Fruit fly (Drosophila melanogaster) whole organism, embryonic: Measurements from ENCODE around the gene Hf.

Experiments
- B-H2 ChIP-seq: fragments of 200-800 bp; sonication (Bioruptor generic); optimal IDR thresholded peaks from 2 replicates; lab custom pipeline; 2018; ENCODE audit warnings: missing biosample characterization, mild to moderate bottlenecking, missing genetic modification characterization
- CG11093 ChIP-seq: fragments of 200-800 bp; sonication (Bioruptor generic); IDR thresholded peaks from 3 replicates; pipeline ENCODE4 v1.3.6; 2022; ENCODE audit warnings: missing biosample characterization, missing genetic modification characterization
- CG11398 ChIP-seq: fragments of 200-800 bp; sonication (Bioruptor generic); optimal IDR thresholded peaks from 2 replicates; lab custom pipeline; 2016; ENCODE audit warnings: missing biosample characterization, missing genetic modification characterization
- CG12219 ChIP-seq: fragments of 200-800 bp; sonication (Bioruptor generic); optimal IDR thresholded peaks from 3 replicates; lab custom pipeline; 2018; ENCODE audit warnings: missing biosample characterization, mild to moderate bottlenecking, missing genetic modification characterization
- CG12744 ChIP-seq: fragments of 200-800 bp; sonication (Bioruptor generic); optimal IDR thresholded peaks from 2 replicates; lab custom pipeline; 2016; ENCODE audit warnings: missing biosample characterization, missing genetic modification characterization
- CG13287 ChIP-seq: fragments of 200-800 bp; sonication (Bioruptor generic); IDR thresholded peaks from 2 replicates; pipeline ENCODE4 v1.3.6; 2022; ENCODE audit warnings: missing biosample characterization, missing genetic modification characterization; ENCODE audit not compliant: partially characterized antibody
- CG14667 ChIP-seq: fragments of 200-800 bp; sonication (Bioruptor generic); IDR thresholded peaks from 2 replicates; pipeline ENCODE4 v1.3.6; 2022; ENCODE audit warnings: missing biosample characterization, missing genetic modification characterization
- CG14710 ChIP-seq: fragments of 200-800 bp; sonication (Bioruptor generic); optimal IDR thresholded peaks from 3 replicates; lab custom pipeline; 2019; ENCODE audit warnings: missing biosample characterization, mild to moderate bottlenecking, missing genetic modification characterization, moderate library complexity
- CG17359 ChIP-seq: fragments of 200-800 bp; sonication (Bioruptor generic); optimal IDR thresholded peaks from 3 replicates; lab custom pipeline; 2018; ENCODE audit warnings: missing biosample characterization, mild to moderate bottlenecking, missing genetic modification characterization, moderate library complexity
- CG17829 ChIP-seq: fragments of 200-800 bp; optimal IDR thresholded peaks from 2 replicates; lab custom pipeline; 2019; ENCODE audit warnings: missing biosample characterization, mild to moderate bottlenecking, missing genetic modification characterization, moderate library complexity
- CG30020 ChIP-seq: fragments of 200-800 bp; optimal IDR thresholded peaks from 2 replicates; lab custom pipeline; 2019; ENCODE audit warnings: missing biosample characterization, mild to moderate bottlenecking, missing genetic modification characterization, moderate library complexity
- CG33557 ChIP-seq: fragments of 200-800 bp; sonication (Bioruptor generic); optimal IDR thresholded peaks from 2 replicates; lab custom pipeline; 2019; ENCODE audit warnings: missing biosample characterization, mild to moderate bottlenecking, missing genetic modification characterization, moderate library complexity
- CG6254 ChIP-seq: fragments of 200-800 bp; sonication (Bioruptor generic); optimal IDR thresholded peaks from 3 replicates; lab custom pipeline; 2017; ENCODE audit warnings: mild to moderate bottlenecking, missing biosample characterization, missing genetic modification reagents, missing genetic modification characterization
- CG7357 ChIP-seq: fragments of 200-800 bp; sonication (Bioruptor generic); IDR thresholded peaks from 3 replicates; pipeline ENCODE4 v1.3.6; 2022; ENCODE audit warnings: missing biosample characterization, missing genetic modification characterization
- CG7963 ChIP-seq: fragments of 200-800 bp; sonication (Bioruptor generic); IDR thresholded peaks from 3 replicates; pipeline ENCODE4 v1.3.6; 2022; ENCODE audit warnings: missing biosample characterization, missing genetic modification characterization; ENCODE audit not compliant: partially characterized antibody
- CG9797 ChIP-seq: fragments of 200-800 bp; sonication (Bioruptor generic); optimal IDR thresholded peaks from 3 replicates; lab custom pipeline; 2018; ENCODE audit warnings: missing biosample characterization, mild to moderate bottlenecking, missing genetic modification characterization
- D ChIP-seq, 2 experiments: fragments of 200-800 bp in 1 of 2; fragments of >200 bp in 1 of 2; sonication (Bioruptor generic) in 1 of 2; optimal IDR thresholded peaks; 2 replicates in 1 of 2; 3 replicates in 1 of 2; lab custom pipeline; 2017; ENCODE audit warnings: mild to moderate bottlenecking in 1 of 2, missing biosample characterization in 1 of 2, missing genetic modification characterization in 1 of 2, missing genetic modification reagents in 1 of 2
- Dek ChIP-seq: fragments of 200-800 bp; sonication (Bioruptor generic); optimal IDR thresholded peaks from 3 replicates; lab custom pipeline; 2019; ENCODE audit warnings: missing biosample characterization, mild to moderate bottlenecking, missing genetic modification characterization, moderate library complexity
- Dll ChIP-seq: fragments of 200-800 bp; sonication (Bioruptor generic); IDR thresholded peaks from 4 replicates; pipeline ENCODE4 v1.3.6; 2022; ENCODE audit warnings: missing biosample characterization, missing genetic modification characterization; ENCODE audit not compliant: partially characterized antibody
- Dp ChIP-seq: fragments of 200-800 bp; sonication (Bioruptor generic); optimal IDR thresholded peaks from 2 replicates; lab custom pipeline; 2018; ENCODE audit warnings: missing biosample characterization, mild to moderate bottlenecking, missing genetic modification characterization, moderate library complexity
- Drgx ChIP-seq: fragments of 200-800 bp; sonication (Bioruptor generic); IDR thresholded peaks from 2 replicates; pipeline ENCODE4 v1.3.6; 2022; ENCODE audit warnings: missing biosample characterization, missing genetic modification characterization
- E2f2 ChIP-seq: fragments of 200-800 bp; sonication (Bioruptor generic); IDR thresholded peaks from 2 replicates; pipeline ENCODE4 v1.3.6; 2022; ENCODE audit warnings: missing biosample characterization, missing genetic modification characterization
- HmgZ ChIP-seq: fragments of 200-800 bp; sonication (Bioruptor generic); optimal IDR thresholded peaks from 2 replicates; lab custom pipeline; 2018; ENCODE audit warnings: missing biosample characterization, mild to moderate bottlenecking, missing genetic modification characterization
- MESR4 ChIP-seq: fragments of 200-800 bp; sonication (Bioruptor generic); optimal IDR thresholded peaks from 2 replicates; lab custom pipeline; 2018; ENCODE audit warnings: missing biosample characterization, mild to moderate bottlenecking, missing genetic modification characterization, moderate library complexity
- Oli ChIP-seq: fragments of 200-800 bp; sonication (Bioruptor generic); optimal IDR thresholded peaks from 2 replicates; lab custom pipeline; 2018; ENCODE audit warnings: missing biosample characterization, mild to moderate bottlenecking, missing genetic modification characterization, moderate library complexity
- Opbp ChIP-seq: fragments of 200-800 bp; sonication (Bioruptor generic); IDR thresholded peaks from 3 replicates; pipeline ENCODE4 v1.3.6; 2022; ENCODE audit warnings: missing biosample characterization, missing genetic modification characterization; ENCODE audit not compliant: partially characterized antibody
- Ptx1 ChIP-seq: fragments of 200-800 bp; sonication (Bioruptor generic); IDR thresholded peaks from 2 replicates; pipeline ENCODE4 v1.3.6; 2022; ENCODE audit warnings: missing biosample characterization, missing genetic modification characterization
- ab ChIP-seq: fragments of 200-800 bp; sonication (Bioruptor generic); optimal IDR thresholded peaks from 2 replicates; lab custom pipeline; 2016; ENCODE audit warnings: missing biosample characterization, missing genetic modification characterization
- amos ChIP-seq: fragments of 200-800 bp; sonication (Bioruptor generic); IDR thresholded peaks from 2 replicates; pipeline ENCODE4 v1.3.6; 2022; ENCODE audit warnings: missing biosample characterization, missing genetic modification characterization; ENCODE audit not compliant: partially characterized antibody
- ara ChIP-seq: fragments of 200-800 bp; sonication (Bioruptor generic); IDR thresholded peaks from 2 replicates; pipeline ENCODE4 v1.3.6; 2022; ENCODE audit warnings: missing biosample characterization, missing genetic modification characterization
- eve ChIP-seq, 2 experiments: fragments of >200 bp; optimal IDR thresholded peaks; 2 replicates each; lab custom pipeline; 2017; ENCODE audit warnings: missing biosample characterization in 2 of 2, missing genetic modification characterization in 2 of 2
- fd64A ChIP-seq: fragments of 200-800 bp; sonication (Bioruptor generic); optimal IDR thresholded peaks from 3 replicates; lab custom pipeline; 2018; ENCODE audit warnings: missing biosample characterization, mild to moderate bottlenecking, missing genetic modification characterization
- hbn ChIP-seq: fragments of 200-800 bp; sonication (Bioruptor generic); IDR thresholded peaks from 2 replicates; pipeline ENCODE4 v1.3.6; 2022; ENCODE audit warnings: missing biosample characterization, missing genetic modification characterization; ENCODE audit not compliant: partially characterized antibody
- hkb ChIP-seq, 2 experiments: fragments of 200-800 bp in 1 of 2; fragments of >200 bp in 1 of 2; sonication (Bioruptor generic) in 1 of 2; IDR thresholded peaks in 1 of 2; optimal IDR thresholded peaks in 1 of 2; 2 replicates each; pipeline versions ENCODE4 v1.3.6 to Lab custom; 2017 to 2022; ENCODE audit warnings: missing biosample characterization in 1 of 2, missing genetic modification characterization in 1 of 2
- knrl ChIP-seq: fragments of 200-800 bp; sonication (Bioruptor generic); IDR thresholded peaks from 3 replicates; pipeline ENCODE4 v1.3.6; 2022; ENCODE audit warnings: missing biosample characterization, missing genetic modification characterization; ENCODE audit not compliant: partially characterized antibody
- mirr ChIP-seq: fragments of 200-800 bp; sonication (Bioruptor generic); optimal IDR thresholded peaks from 3 replicates; lab custom pipeline; 2018; ENCODE audit warnings: missing biosample characterization, mild to moderate bottlenecking, missing genetic modification characterization
- nmo ChIP-seq: fragments of 200-800 bp; sonication (Bioruptor generic); optimal IDR thresholded peaks from 2 replicates; lab custom pipeline; 2018; ENCODE audit warnings: missing biosample characterization, mild to moderate bottlenecking, missing genetic modification characterization, moderate library complexity
- pan ChIP-seq, 4 experiments: fragments of >200 bp in 3 of 4; fragments of 200-800 bp in 1 of 4; sonication (Bioruptor generic) in 1 of 4; optimal IDR thresholded peaks in 3 of 4; IDR thresholded peaks in 1 of 4; 2 replicates each; pipeline versions ENCODE4 v1.3.6 to Lab custom; 2017 to 2022; ENCODE audit warnings: missing biosample characterization in 2 of 4, missing genetic modification characterization in 2 of 4, mixed read lengths in 1 of 4
- pfk ChIP-seq: fragments of 200-800 bp; sonication (Bioruptor generic); optimal IDR thresholded peaks from 2 replicates; lab custom pipeline; 2018; ENCODE audit warnings: missing biosample characterization, mild to moderate bottlenecking, missing genetic modification characterization, moderate library complexity
- phol ChIP-seq: fragments of 200-800 bp; sonication (Bioruptor generic); optimal IDR thresholded peaks from 3 replicates; lab custom pipeline; 2018; ENCODE audit warnings: missing biosample characterization, mild to moderate bottlenecking, missing genetic modification characterization, moderate library complexity
- pita ChIP-seq: fragments of 200-800 bp; sonication (Bioruptor generic); optimal IDR thresholded peaks from 2 replicates; lab custom pipeline; 2017; ENCODE audit warnings: missing biosample characterization, mild to moderate bottlenecking, missing genetic modification characterization
- sens ChIP-seq: fragments of 200-800 bp; sonication (Bioruptor generic); peaks from one replicate; lab custom pipeline; 2016; ENCODE audit warnings: missing biosample characterization, missing genetic modification characterization
- sug ChIP-seq: fragments of 200-800 bp; optimal IDR thresholded peaks from 2 replicates; lab custom pipeline; 2019; ENCODE audit warnings: missing biosample characterization, mild to moderate bottlenecking, missing genetic modification characterization, moderate library complexity
- tll ChIP-seq, 2 experiments: fragments of 200-800 bp in 1 of 2; fragments of >200 bp in 1 of 2; sonication (Bioruptor generic) in 1 of 2; optimal IDR thresholded peaks; 2 replicates each; lab custom pipeline; 2017 to 2019; ENCODE audit warnings: missing biosample characterization in 2 of 2, missing genetic modification characterization in 2 of 2, mild to moderate bottlenecking in 1 of 2, moderate library complexity in 1 of 2
- vnd ChIP-seq: fragments of 200-800 bp; sonication (Bioruptor generic); IDR thresholded peaks from 3 replicates; pipeline ENCODE4 v1.3.6; 2022; ENCODE audit warnings: missing biosample characterization, missing genetic modification characterization; ENCODE audit not compliant: partially characterized antibody
- zen2 ChIP-seq: fragments of 200-800 bp; sonication (Bioruptor generic); IDR thresholded peaks from 3 replicates; pipeline ENCODE4 v1.3.6; 2022; ENCODE audit warnings: missing biosample characterization, missing genetic modification characterization; ENCODE audit not compliant: partially characterized antibody

The Hf gene

DNA sequence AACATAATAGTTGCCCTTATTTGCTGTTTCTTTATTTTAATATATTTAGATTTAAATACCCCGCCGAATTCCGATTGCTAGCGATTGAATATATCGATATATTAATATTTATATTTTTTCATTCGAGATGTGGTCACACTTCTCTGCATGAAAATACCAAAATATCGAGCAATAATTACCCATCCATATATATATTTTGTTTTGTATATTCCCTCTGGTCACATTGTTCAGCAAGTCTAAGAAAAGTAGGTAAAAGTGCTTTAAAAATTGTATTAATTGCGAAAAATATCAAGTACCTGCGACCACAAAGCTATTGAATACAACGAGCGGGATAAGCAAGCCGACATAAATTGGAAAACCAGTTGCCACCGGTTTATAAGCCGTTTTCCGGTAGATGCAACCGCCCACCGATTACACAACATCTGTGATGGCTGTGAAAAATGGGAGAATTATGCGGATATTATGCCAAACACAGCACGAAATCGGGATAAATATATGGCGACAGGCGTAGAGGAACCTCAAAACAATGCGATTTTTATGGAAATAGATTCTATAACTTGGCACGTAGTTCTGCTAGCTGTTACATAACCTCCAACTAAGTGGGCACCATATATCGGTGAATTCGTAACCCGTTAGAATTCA, 8.8 kb downstream of the Hf start, which contains the start of gene COX4 (continued):
- TF ChIP-seq hkb (optimal IDR thresholded peaks at IDR 0.05; lab: Kevin White, UChicago) (no peak), hkb (GFP tag; IDR thresholded peaks at IDR 0.05; lab: Robert Waterston, UW) (no peak), CG13287 (GFP tag; lab: Robert Waterston, UW) (peak; percentile 84), Oli (tag; lab: Kevin White, UChicago) (no peak), CG33557 (no peak), CG12744 (GFP tag; lab: Kevin White, UChicago) (no peak), CG7357 (GFP tag; lab: Robert Waterston, UW) (no peak), pan (optimal IDR thresholded peaks at IDR 0.05; lab: Kevin White, UChicago) (no peak), pan (GFP tag; optimal IDR thresholded peaks at IDR 0.05 in 1 of 2, IDR thresholded peaks at IDR 0.05 in 1 of 2) (no peak), CG17829 (tag; lab: Kevin White, UChicago) (peak; percentile 51), CG14710 (tag; lab: Kevin White, UChicago) (peak; percentile 98), amos (GFP tag; lab: Robert Waterston, UW) (peak; percentile 79), CG11093 (GFP tag; lab: Robert Waterston, UW) (no peak), ara (GFP tag; lab: Robert Waterston, UW) (no peak), B-H2 (GFP tag; lab: Kevin White, UChicago) (peak; percentile 26), E2f2 (GFP tag; lab: Robert Waterston, UW) (peak; percentile 95), CG12219 (GFP tag; lab: Kevin White, UChicago) (no peak), tll (GFP tag; optimal IDR thresholded peaks at IDR 0.05; lab: Kevin White, UChicago) (no peak), CG17359 (tag; lab: Kevin White, UChicago) (peak; percentile 4), ab (GFP tag; lab: Kevin White, UChicago) (no peak), sug (no peak), Dek (tag; lab: Kevin White, UChicago) (peak; percentile 44), nmo (GFP tag; lab: Kevin White, UChicago) (peak; percentile 24), knrl (GFP tag; lab: Robert Waterston, UW) (peak; percentile 77), Opbp (GFP tag; lab: Robert Waterston, UW) (peak; percentile 75; the same call in 2 of the 3 replicates), phol (tag; lab: Kevin White, UChicago) (peak; percentile 11), CG30020 (tag; lab: Kevin White, UChicago) (peak; percentile 43), Ptx1 (no peak), hbn (peak; percentile 51), pita (GFP tag; lab: Kevin White, UChicago) (no peak), vnd (GFP tag; lab: Robert Waterston, UW) (peak; percentile 49; the same call in 1 of the 3 replicates), CG14667 (GFP tag; lab: Robert Waterston, UW) (no peak), Dp (peak; percentile 97), Dll (peak; percentile 73), CG7963 (GFP tag; lab: Robert Waterston, UW) (peak; percentile 57; the same call in 2 of the 3 replicates), sens (GFP tag; lab: Kevin White, UChicago) (peak; percentile 2), pfk (GFP tag; lab: Kevin White, UChicago) (no peak), mirr (GFP tag; lab: Kevin White, UChicago) (no peak), CG11398 (no peak), zen2 (peak; percentile 32; the same call in 1 of the 3 replicates), eve (GFP tag; optimal IDR thresholded peaks at IDR 0.05; lab: Kevin White, UChicago) (no peak), MESR4 (GFP tag; lab: Kevin White, UChicago) (peak; percentile 92), CG6254 (GFP tag; lab: Kevin White, UChicago) (no peak), D (optimal IDR thresholded peaks at IDR 0.05; lab: Kevin White, UChicago) (no peak), D (GFP tag; optimal IDR thresholded peaks at IDR 0.05; lab: Kevin White, UChicago) (no peak), CG9797 (GFP tag; lab: Kevin White, UChicago) (peak; percentile 75), Drgx (no peak), HmgZ (tag; lab: Kevin White, UChicago) (peak; percentile 30), fd64A (no peak)
